Fruit fly (Drosophila melanogaster) whole organism, prepupa: Measurements from ENCODE around the gene CG11790.

Experiments used
- Blimp-1 ChIP-seq: fragments of 200-800 bp; sonication (Bioruptor generic); optimal IDR thresholded peaks from 3 replicates; lab custom pipeline; 2017; ENCODE audit warnings: missing biosample characterization, missing genetic modification characterization, mild to moderate bottlenecking, moderate library complexity, missing genetic modification reagents
- CG10631 ChIP-seq: fragments of 200-800 bp; sonication (Bioruptor generic); optimal IDR thresholded peaks from 2 replicates; lab custom pipeline; 2016; ENCODE audit warnings: missing biosample characterization, missing genetic modification characterization
- CG11294 ChIP-seq: fragments of 200-800 bp; sonication (Bioruptor generic); IDR thresholded peaks from 2 replicates; pipeline ENCODE4 v1.3.6; 2022; ENCODE audit warnings: missing biosample characterization, missing genetic modification characterization
- CG11762 ChIP-seq: fragments of 200-800 bp; sonication (Bioruptor generic); optimal IDR thresholded peaks from 3 replicates; lab custom pipeline; 2016; ENCODE audit warnings: missing biosample characterization, missing genetic modification characterization; ENCODE audit not compliant: insufficient read depth
- CG11902 ChIP-seq: fragments of 200-800 bp; sonication (Bioruptor generic); optimal IDR thresholded peaks from 3 replicates; lab custom pipeline; 2016; ENCODE audit warnings: missing biosample characterization, missing genetic modification characterization
- CG15336 ChIP-seq: fragments of 200-800 bp; sonication (Bioruptor generic); IDR thresholded peaks from 2 replicates; pipeline ENCODE4 v1.3.6; 2022; ENCODE audit warnings: missing biosample characterization, missing genetic modification characterization
- CG16779 ChIP-seq: fragments of 200-800 bp; sonication (Bioruptor generic); optimal IDR thresholded peaks from 3 replicates; lab custom pipeline; 2017; ENCODE audit warnings: missing biosample characterization, mild to moderate bottlenecking, missing genetic modification characterization
- CG3032 ChIP-seq: fragments of 200-800 bp; optimal IDR thresholded peaks from 2 replicates; lab custom pipeline; 2019; ENCODE audit warnings: missing biosample characterization, mild to moderate bottlenecking, missing genetic modification characterization, moderate library complexity
- CG31627 ChIP-seq: fragments of 200-800 bp; sonication (Bioruptor generic); optimal IDR thresholded peaks from 3 replicates; lab custom pipeline; 2016; ENCODE audit warnings: missing biosample characterization, missing genetic modification characterization
- CG34406 ChIP-seq: fragments of 200-800 bp; sonication (Bioruptor generic); optimal IDR thresholded peaks from 3 replicates; lab custom pipeline; 2016; ENCODE audit warnings: missing biosample characterization, missing genetic modification characterization
- CG3919 ChIP-seq: fragments of 200-800 bp; sonication (Bioruptor generic); optimal IDR thresholded peaks from 3 replicates; lab custom pipeline; 2016; ENCODE audit warnings: missing biosample characterization, missing genetic modification characterization
- CG4318 ChIP-seq: fragments of 200-800 bp; sonication (Bioruptor generic); optimal IDR thresholded peaks from 3 replicates; lab custom pipeline; 2017; ENCODE audit warnings: missing biosample characterization, mild to moderate bottlenecking, missing genetic modification characterization
- CG6276 ChIP-seq: fragments of 200-800 bp; sonication (Bioruptor generic); optimal IDR thresholded peaks from 2 replicates; lab custom pipeline; 2017; ENCODE audit warnings: missing biosample characterization, mild to moderate bottlenecking, missing genetic modification characterization
- CG6792 ChIP-seq: fragments of 200-800 bp; sonication (Bioruptor generic); optimal IDR thresholded peaks from 3 replicates; lab custom pipeline; 2016; ENCODE audit warnings: missing biosample characterization, missing genetic modification characterization
- CG8119 ChIP-seq: fragments of 200-800 bp; sonication (Bioruptor generic); IDR thresholded peaks from 3 replicates; pipeline ENCODE4 v1.3.6; 2022; ENCODE audit warnings: missing biosample characterization, missing genetic modification characterization
- CG8319 ChIP-seq: fragments of 200-800 bp; sonication (Bioruptor generic); optimal IDR thresholded peaks from 3 replicates; lab custom pipeline; 2016; ENCODE audit warnings: missing biosample characterization, missing genetic modification characterization
- CG8632 ChIP-seq: fragments of 200-800 bp; sonication (Bioruptor generic); optimal IDR thresholded peaks from 3 replicates; lab custom pipeline; 2016; ENCODE audit warnings: missing biosample characterization, missing genetic modification characterization
- CG9139 ChIP-seq: fragments of 200-800 bp; sonication (Bioruptor generic); optimal IDR thresholded peaks from 3 replicates; lab custom pipeline; 2017; ENCODE audit warnings: missing biosample characterization, mild to moderate bottlenecking, missing genetic modification characterization
- Eip75B ChIP-seq: fragments of 200-800 bp; sonication (Bioruptor generic); optimal IDR thresholded peaks from 3 replicates; lab custom pipeline; 2016; ENCODE audit warnings: missing biosample characterization, missing genetic modification characterization
- Eip93F ChIP-seq: fragments of 200-800 bp; sonication (Bioruptor generic); optimal IDR thresholded peaks from 2 replicates; lab custom pipeline; 2016; ENCODE audit warnings: missing biosample characterization, mild to moderate bottlenecking, missing genetic modification characterization
- Ets96B ChIP-seq: fragments of 200-800 bp; optimal IDR thresholded peaks from 2 replicates; lab custom pipeline; 2019; ENCODE audit warnings: missing biosample characterization, mild to moderate bottlenecking, missing genetic modification characterization, moderate library complexity
- Gug ChIP-seq: fragments of 200-800 bp; sonication (Bioruptor generic); IDR thresholded peaks from 2 replicates; pipeline ENCODE4 v1.3.6; 2022; ENCODE audit warnings: missing biosample characterization, missing genetic modification characterization
- Hr38 ChIP-seq: sonication (Bioruptor generic); optimal IDR thresholded peaks from 2 replicates; lab custom pipeline; 2016; ENCODE audit warnings: missing biosample characterization, missing genetic modification characterization
- Lpt ChIP-seq: fragments of 200-800 bp; sonication (Bioruptor generic); optimal IDR thresholded peaks from 3 replicates; lab custom pipeline; 2016; ENCODE audit warnings: missing biosample characterization, missing genetic modification characterization
- Met ChIP-seq: fragments of 200-800 bp; sonication (Bioruptor generic); optimal IDR thresholded peaks from 3 replicates; lab custom pipeline; 2016; ENCODE audit warnings: missing biosample characterization, missing genetic modification characterization
- OdsH ChIP-seq: fragments of 200-800 bp; sonication (Bioruptor generic); optimal IDR thresholded peaks from 3 replicates; lab custom pipeline; 2016; ENCODE audit warnings: missing biosample characterization, missing genetic modification characterization
- Smox ChIP-seq: fragments of 200-800 bp; sonication (Bioruptor generic); optimal IDR thresholded peaks from 3 replicates; lab custom pipeline; 2016; ENCODE audit warnings: missing biosample characterization, missing genetic modification characterization
- Sox102F ChIP-seq: fragments of 200-800 bp; sonication (Bioruptor generic); optimal IDR thresholded peaks from 2 replicates; lab custom pipeline; 2016; ENCODE audit warnings: missing biosample characterization, mild to moderate bottlenecking, missing genetic modification characterization
- Sox14 ChIP-seq: fragments of 200-800 bp; sonication (Bioruptor generic); optimal IDR thresholded peaks from 3 replicates; lab custom pipeline; 2016; ENCODE audit warnings: missing biosample characterization, missing genetic modification characterization
- Sox15 ChIP-seq: fragments of 200-800 bp; sonication (Bioruptor generic); optimal IDR thresholded peaks from 3 replicates; lab custom pipeline; 2016; ENCODE audit warnings: missing biosample characterization, missing genetic modification characterization
- achi ChIP-seq: fragments of 200-800 bp; sonication (Bioruptor generic); optimal IDR thresholded peaks from 3 replicates; lab custom pipeline; 2016; ENCODE audit warnings: missing biosample characterization, missing genetic modification characterization
- cyc ChIP-seq: fragments of 200-800 bp; sonication (Bioruptor generic); optimal IDR thresholded peaks from 3 replicates; lab custom pipeline; 2016; ENCODE audit warnings: missing biosample characterization, missing genetic modification characterization
- dac ChIP-seq: fragments of 200-800 bp; sonication (Bioruptor generic); optimal IDR thresholded peaks from 2 replicates; lab custom pipeline; 2017; ENCODE audit warnings: missing biosample characterization, mild to moderate bottlenecking, missing genetic modification characterization
- dsx ChIP-seq: fragments of 200-800 bp; optimal IDR thresholded peaks from 3 replicates; lab custom pipeline; 2019; ENCODE audit warnings: missing biosample characterization, mild to moderate bottlenecking, missing genetic modification characterization, moderate library complexity; ENCODE audit not compliant: poor library complexity, severe bottlenecking
- eg ChIP-seq: fragments of 200-800 bp; sonication (Bioruptor generic); IDR thresholded peaks from 3 replicates; pipeline ENCODE4 v1.3.6; 2022; ENCODE audit warnings: missing biosample characterization, missing genetic modification characterization
- esn ChIP-seq: fragments of 200-800 bp; sonication (Bioruptor generic); optimal IDR thresholded peaks from 2 replicates; lab custom pipeline; 2016; ENCODE audit warnings: missing biosample characterization, mild to moderate bottlenecking, missing genetic modification characterization, moderate library complexity
- fd59A ChIP-seq: fragments of 200-800 bp; sonication (Bioruptor generic); optimal IDR thresholded peaks from 2 replicates; lab custom pipeline; 2017; ENCODE audit warnings: missing biosample characterization, mild to moderate bottlenecking, missing genetic modification characterization, missing genetic modification reagents
- fd85E ChIP-seq: fragments of 200-800 bp; sonication (Bioruptor generic); optimal IDR thresholded peaks from 3 replicates; lab custom pipeline; 2016; ENCODE audit warnings: missing biosample characterization, missing genetic modification characterization
- fkh ChIP-seq: fragments of 200-800 bp; sonication (Bioruptor generic); optimal IDR thresholded peaks from 3 replicates; lab custom pipeline; 2017; ENCODE audit warnings: missing biosample characterization, mild to moderate bottlenecking, missing genetic modification characterization, moderate library complexity
- salr ChIP-seq, 2 experiments: fragments of 200-800 bp; sonication (Bioruptor generic); optimal IDR thresholded peaks; 3 replicates each; lab custom pipeline; 2016 to 2018; ENCODE audit warnings: missing biosample characterization in 2 of 2, missing genetic modification characterization in 2 of 2, mild to moderate bottlenecking in 1 of 2
- spab ChIP-seq: fragments of 200-800 bp; sonication (Bioruptor generic); optimal IDR thresholded peaks from 2 replicates; lab custom pipeline; 2017; ENCODE audit warnings: missing biosample characterization, mild to moderate bottlenecking, missing genetic modification characterization, missing genetic modification reagents
- ss ChIP-seq, 2 experiments: fragments of 200-800 bp; sonication (Bioruptor generic); optimal IDR thresholded peaks; 2 replicates in 1 of 2; 3 replicates in 1 of 2; lab custom pipeline; 2017 to 2018; ENCODE audit warnings: mild to moderate bottlenecking in 2 of 2, missing biosample characterization in 2 of 2, missing genetic modification characterization in 2 of 2, moderate library complexity in 1 of 2
- topi ChIP-seq: fragments of 200-800 bp; sonication (Bioruptor generic); optimal IDR thresholded peaks from 3 replicates; lab custom pipeline; 2016; ENCODE audit warnings: missing biosample characterization, missing genetic modification characterization

CG11790 gene

DNA sequence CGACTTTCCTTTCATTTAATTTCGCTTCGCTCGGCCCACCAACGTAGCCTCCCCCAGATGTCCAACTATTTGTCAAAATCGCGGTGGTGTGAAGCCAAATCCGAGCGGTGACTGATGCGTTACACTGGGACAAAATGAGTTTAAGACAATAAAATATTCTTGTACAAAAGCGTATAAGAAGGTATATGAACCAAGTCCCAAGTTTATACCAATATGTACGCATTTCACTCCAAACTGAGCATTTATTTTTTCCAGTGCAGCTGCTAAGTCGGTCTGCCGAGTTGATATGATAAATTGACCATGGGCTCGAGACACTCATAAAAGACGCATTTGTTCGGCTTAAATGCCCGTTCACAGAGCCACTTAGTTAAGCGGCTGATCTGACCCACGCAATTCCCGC is 42.7 kb upstream of the CG11790 start (continued):
- TF ChIP-seq dsx (no peak), topi (GFP tag; lab: Kevin White, UChicago) (peak; percentile 24), CG11902 (GFP tag; lab: Kevin White, UChicago) (no peak), Sox102F (GFP tag; lab: Kevin White, UChicago) (no peak), Eip93F (GFP tag; lab: Kevin White, UChicago) (no peak), CG34406 (peak; percentile 6), Sox15 (no peak), CG8119 (GFP tag; lab: Robert Waterston, UW) (peak; percentile 70; the same call in 2 of the 3 replicates), CG6276 (peak; percentile 49), Smox (GFP tag; lab: Kevin White, UChicago) (no peak), CG3032 (tag; lab: Kevin White, UChicago) (no peak), CG15336 (peak; percentile 66), Sox14 (GFP tag; lab: Kevin White, UChicago) (peak; percentile 31), fd59A (GFP tag; lab: Kevin White, UChicago) (no peak), fd85E (GFP tag; lab: Kevin White, UChicago) (no peak), CG4318 (peak; percentile 52), CG11294 (GFP tag; lab: Robert Waterston, UW) (0 out of 2 replicates have a peak, but pooled peaks have one; percentile 26), dac (peak; percentile 23), CG10631 (GFP tag; lab: Kevin White, UChicago) (no peak), fkh (GFP tag; lab: Kevin White, UChicago) (no peak), OdsH (GFP tag; lab: Kevin White, UChicago) (peak; percentile 63), salr (GFP tag; optimal IDR thresholded peaks at IDR 0.05; lab: Kevin White, UChicago) (peak in 1 of 2 experiments; percentile 27), ss (GFP tag; optimal IDR thresholded peaks at IDR 0.05; lab: Kevin White, UChicago) (no peak), CG16779 (tag; lab: Kevin White, UChicago) (no peak), achi (peak; percentile 37), Lpt (peak; percentile 25), Eip75B (GFP tag; lab: Kevin White, UChicago) (no peak), eg (GFP tag; lab: Robert Waterston, UW) (peak; percentile 76), esn (GFP tag; lab: Kevin White, UChicago) (peak; percentile 7), CG8319 (GFP tag; lab: Kevin White, UChicago) (no peak), Ets96B (no peak), CG11762 (peak; percentile 9)

DNA sequence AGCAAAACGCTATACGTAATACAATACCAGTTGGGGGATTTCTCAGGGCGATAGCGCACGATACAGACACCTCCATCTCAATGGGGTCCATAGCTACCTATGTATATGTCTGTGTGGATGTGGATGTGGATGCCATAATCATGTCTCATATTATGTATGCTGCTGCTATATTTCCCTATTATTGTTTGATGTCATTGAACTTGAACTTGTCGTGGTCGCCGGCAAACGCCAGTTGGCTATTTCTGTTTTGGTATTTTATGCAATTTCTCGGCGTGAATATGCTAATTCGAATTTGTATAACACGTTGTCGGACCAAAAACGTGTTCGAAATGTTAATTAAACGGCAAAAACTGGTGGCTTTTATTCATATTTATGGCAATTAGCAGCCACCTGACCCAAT is 41.8 kb upstream of the CG11790 start:
- TF ChIP-seq Eip93F (GFP tag; lab: Kevin White, UChicago) (no peak), Ets96B (no peak), CG31627 (GFP tag; lab: Kevin White, UChicago) (no peak), CG4318 (no peak), eg (GFP tag; lab: Robert Waterston, UW) (no peak), CG3032 (tag; lab: Kevin White, UChicago) (no peak), esn (GFP tag; lab: Kevin White, UChicago) (no peak), Blimp-1 (GFP tag; lab: Kevin White, UChicago) (no peak), dac (no peak), Gug (no peak), spab (GFP tag; lab: Kevin White, UChicago) (no peak), CG8632 (no peak), fd59A (GFP tag; lab: Kevin White, UChicago) (no peak), CG15336 (no peak), ss (GFP tag; optimal IDR thresholded peaks at IDR 0.05; lab: Kevin White, UChicago) (no peak)

DNA sequence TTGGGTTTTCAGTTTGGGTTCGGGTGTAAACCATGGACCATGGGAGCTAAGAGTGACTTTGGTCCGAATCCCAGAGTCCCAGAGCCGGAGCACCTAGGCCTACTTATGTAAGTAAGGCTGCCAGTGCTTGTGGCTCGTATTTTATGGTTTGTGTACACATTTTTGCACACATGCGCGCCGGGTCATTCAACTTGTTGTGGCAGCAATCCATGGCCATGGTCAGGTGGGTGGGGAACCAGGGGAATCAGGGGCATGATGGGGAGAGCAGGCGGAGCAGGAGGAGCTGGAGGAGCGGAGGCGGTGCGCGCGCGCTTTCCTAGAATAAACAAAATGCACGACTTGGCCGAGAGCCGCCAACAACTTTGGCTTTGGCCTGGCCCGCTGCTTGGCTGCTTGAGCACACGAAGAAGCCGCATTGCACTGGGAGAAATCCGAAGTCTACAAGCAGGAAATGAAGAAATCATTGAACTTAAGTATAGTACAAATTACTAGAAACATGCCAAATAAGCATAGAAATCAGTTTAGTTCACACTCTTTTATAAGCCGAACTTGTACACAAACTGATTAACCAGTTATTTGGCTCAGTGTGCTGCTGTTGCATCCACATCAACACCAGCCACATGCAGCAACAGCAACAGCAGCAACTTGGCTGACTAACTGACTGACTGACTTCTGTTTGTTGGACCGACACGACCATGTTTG is 37.6 kb upstream of the CG11790 start:
- TF ChIP-seq Sox102F (GFP tag; lab: Kevin White, UChicago), result peak; percentile 57
- peak; percentile 67 for TF ChIP-seq CG34406
- peak; percentile 85 for TF ChIP-seq spab (GFP tag; lab: Kevin White, UChicago)
- peak; percentile 95 for TF ChIP-seq CG8119 (GFP tag; lab: Robert Waterston, UW)
- peak; percentile 84 to 86 for TF ChIP-seq ss (GFP tag; optimal IDR thresholded peaks at IDR 0.05; lab: Kevin White, UChicago)
- peak; percentile 69 for TF ChIP-seq Met (GFP tag; lab: Kevin White, UChicago)
- peak; percentile 82 to 88 for TF ChIP-seq salr (GFP tag; optimal IDR thresholded peaks at IDR 0.05; lab: Kevin White, UChicago)
- TF ChIP-seq cyc (GFP tag; lab: Kevin White, UChicago), result peak; percentile 68
- peak; percentile 95 for TF ChIP-seq CG15336
- TF ChIP-seq CG3919 (GFP tag; lab: Kevin White, UChicago), result peak; percentile 94
- TF ChIP-seq Sox15, result peak; percentile 52
- peak; percentile 79 for TF ChIP-seq CG6792 (GFP tag; lab: Kevin White, UChicago)
- TF ChIP-seq fkh (GFP tag; lab: Kevin White, UChicago), result no peak
- TF ChIP-seq eg (GFP tag; lab: Robert Waterston, UW), result peak; percentile 94
- TF ChIP-seq Hr38 (GFP tag; lab: Kevin White, UChicago), result peak; percentile 20
- peak; percentile 78 for TF ChIP-seq dsx
- peak; percentile 87 for TF ChIP-seq CG3032 (tag; lab: Kevin White, UChicago)
- peak; percentile 89 for TF ChIP-seq Lpt
- peak; percentile 34 for TF ChIP-seq Blimp-1 (GFP tag; lab: Kevin White, UChicago)
- peak; percentile 85 for TF ChIP-seq Ets96B
- TF ChIP-seq CG10631 (GFP tag; lab: Kevin White, UChicago), result peak; percentile 85
- TF ChIP-seq CG9139 (GFP tag; lab: Kevin White, UChicago), result peak; percentile 71
- TF ChIP-seq CG8319 (GFP tag; lab: Kevin White, UChicago), result peak; percentile 33
- TF ChIP-seq achi, result peak; percentile 90
